Worm (Caenorhabditis elegans): Measurements from ENCODE around the gene vps-16.
A peak's percentile ranks its signal among the peaks of the same experiment; 100 is the strongest.

Gene vps-16

ce11 chrIII:6432939-6433338, at the start of gene vps-16:
TSS of gene vps-16 (plus strand) at chrIII:6433239.
- TF ChIP-seq aha-1 (tag) (peak; percentile 3), ama-1 (optimal IDR thresholded peaks at IDR 0.05) (peak; percentile 17), Y48G9A.11 (GFP tag; IDR thresholded peaks at IDR 0.05) (0 out of 2 replicates have a peak, but pooled peaks have one; percentile 17), lin-38 (GFP tag; IDR thresholded peaks at IDR 0.05) (0 out of 2 replicates have a peak, but pooled peaks have one; percentile 31), dmd-9 (GFP tag; IDR thresholded peaks at IDR 0.05) (no peak), nhr-10 (tag; optimal IDR thresholded peaks at IDR 0.05) (no peak)

ce11 chrIII:6389533-6389932, 43.5 kb upstream of the vps-16 start, which contains the start of gene C16A3.2:
TSS of gene C16A3.2 (plus strand) at chrIII:6389833.
- TF ChIP-seq madf-9 (GFP tag; conservative IDR thresholded peaks at IDR 0.05), result no peak
- no peak for TF ChIP-seq ama-1 (optimal IDR thresholded peaks at IDR 0.05)
- TF ChIP-seq daf-16 (GFP tag; optimal IDR thresholded peaks at IDR 0.05), result no peak
- no peak for TF ChIP-seq daf-16 (tag; optimal IDR thresholded peaks at IDR 0.05)
- no peak for TF ChIP-seq snpc-1.2 (GFP tag; IDR thresholded peaks at IDR 0.05)
- no peak for TF ChIP-seq zip-11 (GFP tag; IDR thresholded peaks at IDR 0.05)
- no peak for TF ChIP-seq ceh-32 (tag; optimal IDR thresholded peaks at IDR 0.05; ENCODE audit: poor library complexity)
- TF ChIP-seq hlh-11 (tag; optimal IDR thresholded peaks at IDR 0.05), result no peak
- TF ChIP-seq lsy-2 (tag; optimal IDR thresholded peaks at IDR 0.05), result no peak
- no peak for TF ChIP-seq fos-1 (tag; optimal IDR thresholded peaks at IDR 0.05)
- TF ChIP-seq F44E2.7 (GFP tag; IDR thresholded peaks at IDR 0.05), result no peak
- TF ChIP-seq ZK337.2 (GFP tag; IDR thresholded peaks at IDR 0.05), result no peak
- TF ChIP-seq lin-39 (tag; optimal IDR thresholded peaks at IDR 0.05), result no peak
- no peak for TF ChIP-seq Y48G9A.11 (GFP tag; IDR thresholded peaks at IDR 0.05)
- no peak for TF ChIP-seq ztf-11 (tag; optimal IDR thresholded peaks at IDR 0.05)
- no peak for TF ChIP-seq D1046.2 (GFP tag; IDR thresholded peaks at IDR 0.05)
- no peak for TF ChIP-seq skn-1 (tag; optimal IDR thresholded peaks at IDR 0.05)
- no peak for TF ChIP-seq hmg-1.1 (GFP tag; IDR thresholded peaks at IDR 0.05)
- TF ChIP-seq pqm-1 (tag; optimal IDR thresholded peaks at IDR 0.05), result no peak
- TF ChIP-seq mep-1 (tag; optimal IDR thresholded peaks at IDR 0.05), result no peak

- TF ChIP-seq ztf-11 (tag; optimal IDR thresholded peaks at IDR 0.05), result no peak
- TF ChIP-seq ceh-32 (tag; optimal IDR thresholded peaks at IDR 0.05; ENCODE audit: poor library complexity), result no peak
- no peak for TF ChIP-seq lin-39 (tag; optimal IDR thresholded peaks at IDR 0.05)
- TF ChIP-seq dmd-8 (GFP tag; IDR thresholded peaks at IDR 0.05), result no peak
- TF ChIP-seq ama-1 (optimal IDR thresholded peaks at IDR 0.05), result no peak
- no peak for TF ChIP-seq mdl-1 (tag; optimal IDR thresholded peaks at IDR 0.05)
- no peak for TF ChIP-seq daf-12 (tag; optimal IDR thresholded peaks at IDR 0.05)
- no peak for TF ChIP-seq hmg-1.1 (GFP tag; IDR thresholded peaks at IDR 0.05)
- no peak for TF ChIP-seq lir-3 (tag; optimal IDR thresholded peaks at IDR 0.05)
- no peak for TF ChIP-seq mep-1 (tag; optimal IDR thresholded peaks at IDR 0.05)
- TF ChIP-seq nhr-10 (tag; optimal IDR thresholded peaks at IDR 0.05), result no peak
- TF ChIP-seq madf-9 (GFP tag; conservative IDR thresholded peaks at IDR 0.05), result no peak
- TF ChIP-seq lsy-2 (tag; optimal IDR thresholded peaks at IDR 0.05), result no peak
- no peak for TF ChIP-seq Y5F2A.4 (GFP tag; optimal IDR thresholded peaks at IDR 0.05)
Observed at ce11 chrIII:6390644-6391043, 42.4 kb upstream of the vps-16 start, which contains the start of gene smrc-1. TSS of gene smrc-1 (plus strand) at chrIII:6390944.

ce11 chrIII:6395706-6396232, 37.3 kb upstream of the vps-16 start, which contains the start of gene oatr-1:
TSS of gene oatr-1 (minus strand) at chrIII:6396182.
- TF ChIP-seq ceh-82 (tag; optimal IDR thresholded peaks at IDR 0.05), result no peak
- no peak for TF ChIP-seq daf-8 (GFP tag; IDR thresholded peaks at IDR 0.05)
- TF ChIP-seq nhr-111 (GFP tag; optimal IDR thresholded peaks at IDR 0.05), result no peak
- no peak for TF ChIP-seq set-16 (GFP tag; IDR thresholded peaks at IDR 0.05)
- TF ChIP-seq mxl-3 (GFP tag; optimal IDR thresholded peaks at IDR 0.05), result peak; percentile 80
- no peak for TF ChIP-seq lin-39 (tag; optimal IDR thresholded peaks at IDR 0.05)
- TF ChIP-seq dmd-6 (GFP tag; IDR thresholded peaks at IDR 0.05), result peak; percentile 66
- no peak for TF ChIP-seq R02D3.7 (tag; optimal IDR thresholded peaks at IDR 0.05)
- TF ChIP-seq F10B5.3 (tag; optimal IDR thresholded peaks at IDR 0.05), result no peak
- no peak for TF ChIP-seq mes-2 (tag; optimal IDR thresholded peaks at IDR 0.05; ENCODE audit: poor library complexity, severe bottlenecking)
- TF ChIP-seq Y5F2A.4 (GFP tag; optimal IDR thresholded peaks at IDR 0.05), result no peak
- no peak for TF ChIP-seq spr-1 (tag; optimal IDR thresholded peaks at IDR 0.05)
- no peak for TF ChIP-seq arid-1 (GFP tag; conservative IDR thresholded peaks at IDR 0.05)
- TF ChIP-seq nhr-237 (tag; optimal IDR thresholded peaks at IDR 0.05), result no peak
- TF ChIP-seq snpc-4 (tag; optimal IDR thresholded peaks at IDR 0.05), result no peak
- no peak for TF ChIP-seq hmg-1.1 (GFP tag; IDR thresholded peaks at IDR 0.05)
- no peak for TF ChIP-seq ceh-44 (GFP tag; IDR thresholded peaks at IDR 0.05)
- no peak for TF ChIP-seq F44E2.7 (GFP tag; IDR thresholded peaks at IDR 0.05)
- peak; percentile 27 for TF ChIP-seq dve-1 (tag; optimal IDR thresholded peaks at IDR 0.05; ENCODE audit: insufficient read depth)
- no peak for TF ChIP-seq lin-13 (GFP tag; optimal IDR thresholded peaks at IDR 0.05)
- TF ChIP-seq ceh-32 (tag; optimal IDR thresholded peaks at IDR 0.05; ENCODE audit: poor library complexity), result no peak
- TF ChIP-seq dmd-9 (GFP tag; IDR thresholded peaks at IDR 0.05), result no peak
- TF ChIP-seq mdl-1 (tag; optimal IDR thresholded peaks at IDR 0.05), result peak in 1 of 2 experiments; percentile 65
